Worm (Caenorhabditis elegans) whole organism, L2 larva: Measurements from ENCODE around the gene F44E2.8.

Experiments used
- fos-1 ChIP-seq: fragments of 150-350 bp; optimal IDR thresholded peaks from 2 replicates; lab custom pipeline; 2014; ENCODE audit warnings: missing biosample characterization, missing genetic modification characterization
- lsy-2 ChIP-seq, 2 experiments: fragments of 150-350 bp in 1 of 2; sonication (generic microtip) in 1 of 2; optimal IDR thresholded peaks; 2 replicates each; lab custom pipeline; 2014 to 2017; ENCODE audit warnings: missing biosample characterization in 2 of 2, missing genetic modification characterization in 2 of 2
- zag-1 ChIP-seq: fragments of 150-350 bp; optimal IDR thresholded peaks from 2 replicates; lab custom pipeline; 2014; ENCODE audit warnings: missing biosample characterization, missing genetic modification characterization

DNA sequence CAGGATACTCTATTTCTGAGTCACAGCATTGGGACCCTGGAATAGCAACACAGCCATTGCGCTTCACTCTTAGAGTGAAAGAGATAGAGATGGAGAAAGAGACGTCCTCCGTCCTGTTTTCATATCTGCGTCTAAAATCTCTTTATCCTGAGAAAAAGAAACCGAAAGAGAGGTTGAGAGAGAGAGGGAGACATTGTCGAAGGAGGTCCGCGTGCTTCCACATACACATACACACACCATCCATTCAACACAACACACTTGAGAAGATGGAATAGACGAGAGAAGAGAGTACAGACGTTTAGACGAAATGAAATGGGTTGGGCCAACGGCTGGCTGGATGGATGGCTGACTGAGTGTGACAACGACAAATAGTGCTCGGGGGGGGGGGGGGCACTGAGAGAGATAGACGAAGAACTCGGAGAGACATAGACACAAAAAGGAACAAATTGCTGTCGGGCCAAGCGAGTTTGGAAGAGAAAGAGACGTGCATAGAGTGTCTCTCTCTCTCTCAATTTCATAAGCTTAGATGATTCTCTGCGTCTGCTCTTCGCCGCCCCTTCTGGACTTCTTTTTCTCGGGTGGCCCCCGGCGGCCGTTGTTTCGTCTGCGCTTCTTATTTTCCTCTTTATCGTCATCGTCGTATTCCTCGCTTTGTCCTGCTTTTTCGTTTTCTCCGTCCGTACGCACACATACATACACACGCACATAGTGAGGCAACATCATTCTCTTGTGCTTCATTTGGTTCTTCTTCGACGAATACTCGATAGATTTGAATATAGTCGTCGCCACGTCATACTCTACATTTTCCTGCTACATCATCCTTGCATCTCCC is 49.5 kb downstream of the F44E2.8 start, which contains the start of gene F54F2.6:
- TF ChIP-seq fos-1 (tag; lab: Kevin White, UChicago), result peak; percentile 54
- TF ChIP-seq zag-1, result peak; percentile 92
- peak; percentile 59 to 92 for TF ChIP-seq lsy-2 (tag; optimal IDR thresholded peaks at IDR 0.05; lab: Kevin White, UChicago)
